Fruit fly (Drosophila melanogaster) whole organism, embryonic: ENCODE measurements around the gene CG11674.
A peak's percentile ranks its signal among the peaks of the same experiment; 100 is the strongest.

Source experiments
- CG10431 ChIP-seq: fragments of 200-800 bp; sonication (Bioruptor generic); optimal IDR thresholded peaks from 3 replicates; lab custom pipeline; 2018; ENCODE audit warnings: missing biosample characterization, mild to moderate bottlenecking, missing genetic modification characterization
- CG11093 ChIP-seq: fragments of 200-800 bp; sonication (Bioruptor generic); IDR thresholded peaks from 3 replicates; pipeline ENCODE4 v1.3.6; 2022; ENCODE audit warnings: missing biosample characterization, missing genetic modification characterization
- CG11504 ChIP-seq: fragments of 200-800 bp; sonication (Bioruptor generic); optimal IDR thresholded peaks from 3 replicates; lab custom pipeline; 2019; ENCODE audit warnings: missing biosample characterization, mild to moderate bottlenecking, missing genetic modification characterization, moderate library complexity
- CG12219 ChIP-seq: fragments of 200-800 bp; sonication (Bioruptor generic); optimal IDR thresholded peaks from 3 replicates; lab custom pipeline; 2018; ENCODE audit warnings: missing biosample characterization, mild to moderate bottlenecking, missing genetic modification characterization
- CG1233 ChIP-seq: fragments of 200-800 bp; sonication (Bioruptor generic); optimal IDR thresholded peaks from 4 replicates; lab custom pipeline; 2018; ENCODE audit warnings: missing biosample characterization, mild to moderate bottlenecking, missing genetic modification characterization
- CG16815 ChIP-seq: fragments of 200-800 bp; sonication (Bioruptor generic); optimal IDR thresholded peaks from 3 replicates; lab custom pipeline; 2017; ENCODE audit warnings: missing biosample characterization, mild to moderate bottlenecking, missing genetic modification characterization
- CG16863 ChIP-seq: fragments of 200-800 bp; sonication (Bioruptor generic); optimal IDR thresholded peaks from 3 replicates; lab custom pipeline; 2016; ENCODE audit warnings: missing biosample characterization, missing genetic modification characterization
- CG17385 ChIP-seq: fragments of 200-800 bp; sonication (Bioruptor generic); optimal IDR thresholded peaks from 3 replicates; lab custom pipeline; 2018; ENCODE audit warnings: missing biosample characterization, mild to moderate bottlenecking, missing genetic modification characterization
- CG17829 ChIP-seq: fragments of 200-800 bp; optimal IDR thresholded peaks from 2 replicates; lab custom pipeline; 2019; ENCODE audit warnings: missing biosample characterization, mild to moderate bottlenecking, missing genetic modification characterization, moderate library complexity
- CG2116 ChIP-seq: fragments of 200-800 bp; sonication (Bioruptor generic); optimal IDR thresholded peaks from 3 replicates; lab custom pipeline; 2018; ENCODE audit warnings: missing biosample characterization, mild to moderate bottlenecking, missing genetic modification characterization
- CG2202 ChIP-seq: fragments of 200-800 bp; sonication (Bioruptor generic); optimal IDR thresholded peaks from 2 replicates; lab custom pipeline; 2018; ENCODE audit warnings: missing biosample characterization, mild to moderate bottlenecking, missing genetic modification characterization
- CG2875 ChIP-seq: fragments of 200-800 bp; sonication (Bioruptor generic); optimal IDR thresholded peaks from 2 replicates; lab custom pipeline; 2017; ENCODE audit warnings: missing biosample characterization, mild to moderate bottlenecking, missing genetic modification characterization, missing genetic modification reagents
- CG31441 ChIP-seq: fragments of 200-800 bp; sonication (Bioruptor generic); IDR thresholded peaks from 2 replicates; pipeline ENCODE4 v1.3.6; 2022; ENCODE audit warnings: missing biosample characterization, missing genetic modification characterization
- CG34376 ChIP-seq: fragments of 200-800 bp; sonication (Bioruptor generic); optimal IDR thresholded peaks from 2 replicates; lab custom pipeline; 2018; ENCODE audit warnings: missing biosample characterization, mild to moderate bottlenecking, missing genetic modification characterization
- CG3847 ChIP-seq: fragments of 200-800 bp; sonication (Bioruptor generic); IDR thresholded peaks from 2 replicates; pipeline ENCODE4 v1.3.6; 2022; ENCODE audit warnings: missing biosample characterization, missing genetic modification characterization
- CG4707 ChIP-seq: fragments of 200-800 bp; sonication (Bioruptor generic); optimal IDR thresholded peaks from 2 replicates; lab custom pipeline; 2018; ENCODE audit warnings: missing biosample characterization, mild to moderate bottlenecking, missing genetic modification characterization, moderate library complexity
- CG6854 ChIP-seq: fragments of 200-800 bp; sonication (Bioruptor generic); optimal IDR thresholded peaks from 3 replicates; lab custom pipeline; 2017; ENCODE audit warnings: missing biosample characterization, mild to moderate bottlenecking, missing genetic modification characterization
- CG7271 ChIP-seq: fragments of 200-800 bp; sonication (Bioruptor generic); optimal IDR thresholded peaks from 2 replicates; lab custom pipeline; 2018; ENCODE audit warnings: missing biosample characterization, mild to moderate bottlenecking, missing genetic modification characterization, moderate library complexity
- CG9437 ChIP-seq: fragments of 200-800 bp; sonication (Bioruptor generic); optimal IDR thresholded peaks from 2 replicates; lab custom pipeline; 2018; ENCODE audit warnings: missing biosample characterization, mild to moderate bottlenecking, missing genetic modification characterization
- CG9932 ChIP-seq: fragments of 200-800 bp; sonication (Bioruptor generic); IDR thresholded peaks from 2 replicates; pipeline ENCODE4 v1.3.6; 2022; ENCODE audit warnings: missing biosample characterization, missing genetic modification characterization
- Dbx ChIP-seq: fragments of 200-800 bp; sonication (Bioruptor generic); IDR thresholded peaks from 3 replicates; pipeline ENCODE4 v1.3.6; 2022; ENCODE audit warnings: missing biosample characterization, missing genetic modification characterization
- Dfd ChIP-seq, 2 experiments: fragments of >200 bp; optimal IDR thresholded peaks; 2 replicates each; lab custom pipeline; 2017; ENCODE audit warnings: missing biosample characterization in 2 of 2, missing genetic modification characterization in 2 of 2
- Dll ChIP-seq: fragments of 200-800 bp; sonication (Bioruptor generic); IDR thresholded peaks from 4 replicates; pipeline ENCODE4 v1.3.6; 2022; ENCODE audit warnings: missing biosample characterization, missing genetic modification characterization; ENCODE audit not compliant: partially characterized antibody
- Ets97D ChIP-seq: fragments of 200-800 bp; sonication (Bioruptor generic); optimal IDR thresholded peaks from 3 replicates; lab custom pipeline; 2016; ENCODE audit warnings: missing biosample characterization, missing genetic modification characterization
- Hey ChIP-seq: fragments of 200-800 bp; sonication (Bioruptor generic); optimal IDR thresholded peaks from 3 replicates; lab custom pipeline; 2018; ENCODE audit warnings: missing biosample characterization, mild to moderate bottlenecking, missing genetic modification characterization
- Med ChIP-seq: fragments of 200-800 bp; sonication (Bioruptor generic); peaks from one replicate; lab custom pipeline; 2016; ENCODE audit warnings: missing biosample characterization, missing genetic modification characterization, mild to moderate bottlenecking, inconsistent platforms, moderate library complexity
- NFAT ChIP-seq: fragments of 200-800 bp; sonication (Bioruptor generic); IDR thresholded peaks from 2 replicates; pipeline ENCODE4 v1.3.6; 2022; ENCODE audit warnings: missing biosample characterization, missing genetic modification characterization
- PHDP ChIP-seq: fragments of 200-800 bp; sonication (Bioruptor generic); optimal IDR thresholded peaks from 3 replicates; lab custom pipeline; 2018; ENCODE audit warnings: missing biosample characterization, mild to moderate bottlenecking, missing genetic modification characterization, moderate library complexity
- Side ChIP-seq: fragments of 200-800 bp; sonication (Bioruptor generic); optimal IDR thresholded peaks from 2 replicates; lab custom pipeline; 2016; ENCODE audit warnings: missing biosample characterization, missing genetic modification characterization
- ab ChIP-seq: fragments of 200-800 bp; sonication (Bioruptor generic); optimal IDR thresholded peaks from 2 replicates; lab custom pipeline; 2016; ENCODE audit warnings: missing biosample characterization, missing genetic modification characterization
- ac ChIP-seq: fragments of 200-800 bp; sonication (Bioruptor generic); optimal IDR thresholded peaks from 3 replicates; lab custom pipeline; 2017; ENCODE audit warnings: missing biosample characterization, mild to moderate bottlenecking, missing genetic modification characterization
- bbx ChIP-seq: fragments of 200-800 bp; sonication (Bioruptor generic); IDR thresholded peaks from 2 replicates; pipeline ENCODE4 v1.3.6; 2022; ENCODE audit warnings: missing biosample characterization, missing genetic modification characterization; ENCODE audit not compliant: partially characterized antibody
- chinmo ChIP-seq: fragments of 200-800 bp; sonication (Bioruptor generic); IDR thresholded peaks from 4 replicates; pipeline ENCODE4 v1.3.6; 2022; ENCODE audit warnings: missing biosample characterization, missing genetic modification characterization; ENCODE audit not compliant: partially characterized antibody
- ci ChIP-seq: fragments of 200-800 bp; sonication (Bioruptor generic); IDR thresholded peaks from 3 replicates; pipeline ENCODE4 v1.3.6; 2022; ENCODE audit warnings: missing biosample characterization, missing genetic modification characterization
- danr ChIP-seq: fragments of 200-800 bp; sonication (Bioruptor generic); IDR thresholded peaks from 2 replicates; pipeline ENCODE4 v1.3.6; 2022; ENCODE audit warnings: missing biosample characterization, missing genetic modification characterization
- dysf ChIP-seq: fragments of 200-800 bp; sonication (Bioruptor generic); IDR thresholded peaks from 3 replicates; pipeline ENCODE4 v1.3.6; 2022; ENCODE audit warnings: missing biosample characterization, missing genetic modification characterization
- gcm ChIP-seq: fragments of 200-800 bp; sonication (Bioruptor generic); optimal IDR thresholded peaks from 2 replicates; lab custom pipeline; 2019; ENCODE audit warnings: missing biosample characterization, mild to moderate bottlenecking, missing genetic modification characterization, moderate library complexity
- grn ChIP-seq: fragments of 200-800 bp; sonication (Bioruptor generic); optimal IDR thresholded peaks from 3 replicates; lab custom pipeline; 2017; ENCODE audit warnings: missing biosample characterization, missing genetic modification characterization
- nau ChIP-seq: fragments of 200-800 bp; sonication (Bioruptor generic); optimal IDR thresholded peaks from 3 replicates; lab custom pipeline; 2017; ENCODE audit warnings: missing biosample characterization, mild to moderate bottlenecking, missing genetic modification characterization, missing genetic modification reagents
- pzg ChIP-seq: fragments of 200-800 bp; sonication (Bioruptor generic); optimal IDR thresholded peaks from 3 replicates; lab custom pipeline; 2018; ENCODE audit warnings: missing biosample characterization, mild to moderate bottlenecking, missing genetic modification characterization, moderate library complexity
- sens ChIP-seq: fragments of 200-800 bp; sonication (Bioruptor generic); peaks from one replicate; lab custom pipeline; 2016; ENCODE audit warnings: missing biosample characterization, missing genetic modification characterization
- sob ChIP-seq: fragments of 200-800 bp; sonication (Bioruptor generic); IDR thresholded peaks from 2 replicates; pipeline ENCODE4 v1.3.6; 2022; ENCODE audit warnings: missing biosample characterization, missing genetic modification characterization
- unpg ChIP-seq: fragments of 200-800 bp; sonication (Bioruptor generic); optimal IDR thresholded peaks from 3 replicates; lab custom pipeline; 2018; ENCODE audit warnings: missing biosample characterization, mild to moderate bottlenecking, missing genetic modification characterization, moderate library complexity
- wdn ChIP-seq: fragments of 200-800 bp; sonication (Bioruptor generic); IDR thresholded peaks from 2 replicates; pipeline ENCODE4 v1.3.6; 2022; ENCODE audit warnings: missing biosample characterization, missing genetic modification characterization
- wek ChIP-seq: fragments of 200-800 bp; sonication (Bioruptor generic); optimal IDR thresholded peaks from 3 replicates; lab custom pipeline; 2018; ENCODE audit warnings: missing biosample characterization, mild to moderate bottlenecking, missing genetic modification characterization, moderate library complexity

The CG11674 gene

DNA sequence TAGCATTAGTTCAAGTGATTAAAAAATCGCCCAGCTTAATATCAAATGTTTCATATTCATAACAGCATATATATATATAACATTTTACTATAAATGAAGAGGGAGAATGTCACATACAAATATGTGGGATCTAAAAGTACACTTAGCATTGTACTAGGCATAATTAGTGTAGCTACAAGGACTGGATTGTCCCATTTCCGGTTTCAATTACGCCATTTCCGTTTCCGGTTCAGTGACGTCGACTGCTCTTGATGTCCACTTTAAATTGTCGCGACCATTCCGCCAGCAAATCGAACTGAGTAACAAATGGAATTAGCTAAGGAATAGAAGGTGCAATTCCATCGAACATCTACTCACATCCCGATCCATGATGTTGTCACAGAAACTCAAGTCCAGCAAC is 8.8 kb upstream of the CG11674 start:
- TF ChIP-seq ab (GFP tag; lab: Kevin White, UChicago), result no peak
- no peak for TF ChIP-seq PHDP (tag; lab: Kevin White, UChicago)
- TF ChIP-seq CG17829, result no peak
- peak; percentile 11 for TF ChIP-seq CG2116
- peak; percentile 35 for TF ChIP-seq unpg (GFP tag; lab: Kevin White, UChicago)
- TF ChIP-seq grn, result no peak
- TF ChIP-seq wdn (GFP tag; lab: Robert Waterston, UW), result no peak
- TF ChIP-seq CG31441 (GFP tag; lab: Robert Waterston, UW), result 0 out of 2 replicates have a peak, but pooled peaks have one; percentile 18
- no peak for TF ChIP-seq CG3847
- no peak for TF ChIP-seq CG16863 (GFP tag; lab: Kevin White, UChicago)
- no peak for TF ChIP-seq Dfd (GFP tag; optimal IDR thresholded peaks at IDR 0.05; lab: Kevin White, UChicago)
- no peak for TF ChIP-seq chinmo (GFP tag; lab: Robert Waterston, UW)
- TF ChIP-seq CG34376 (GFP tag; lab: Kevin White, UChicago), result peak; percentile 11
- TF ChIP-seq sens, result peak; percentile 3
- no peak for TF ChIP-seq NFAT (GFP tag; lab: Robert Waterston, UW)
- TF ChIP-seq gcm (GFP tag; lab: Kevin White, UChicago), result peak; percentile 58
- TF ChIP-seq CG11504 (tag; lab: Kevin White, UChicago), result no peak
- no peak for TF ChIP-seq sob (GFP tag; lab: Robert Waterston, UW)
- peak; percentile 82 for TF ChIP-seq Ets97D (GFP tag; lab: Kevin White, UChicago)
- TF ChIP-seq wek, result peak; percentile 74
- TF ChIP-seq dysf (GFP tag; lab: Robert Waterston, UW), result no peak
- peak; percentile 49 for TF ChIP-seq CG10431 (GFP tag; lab: Kevin White, UChicago)
- no peak for TF ChIP-seq CG6854 (GFP tag; lab: Kevin White, UChicago)
- TF ChIP-seq Hey, result no peak
- TF ChIP-seq Dll (GFP tag; lab: Robert Waterston, UW), result no peak
- no peak for TF ChIP-seq Dbx
- TF ChIP-seq Med (GFP tag; lab: Kevin White, UChicago), result peak; percentile 53
- no peak for TF ChIP-seq CG11093 (GFP tag; lab: Robert Waterston, UW)
- peak; percentile 72 for TF ChIP-seq CG7271 (tag; lab: Kevin White, UChicago)
- no peak for TF ChIP-seq CG9932 (GFP tag; lab: Robert Waterston, UW)
- peak; percentile 25 for TF ChIP-seq CG12219 (GFP tag; lab: Kevin White, UChicago)
- TF ChIP-seq CG2875 (GFP tag; lab: Kevin White, UChicago), result peak; percentile 14
- TF ChIP-seq CG1233 (GFP tag; lab: Kevin White, UChicago), result peak; percentile 12
- peak; percentile 54; the same call in 2 of the 3 replicates for TF ChIP-seq ci (GFP tag; lab: Robert Waterston, UW)
- no peak for TF ChIP-seq Side (GFP tag; lab: Kevin White, UChicago)
- no peak for TF ChIP-seq nau (GFP tag; lab: Kevin White, UChicago)
- no peak for TF ChIP-seq danr (GFP tag; lab: Robert Waterston, UW)
- peak; percentile 20 for TF ChIP-seq CG4707
- TF ChIP-seq bbx (GFP tag; lab: Robert Waterston, UW), result no peak
- peak; percentile 30 for TF ChIP-seq CG9437
- TF ChIP-seq CG2202 (tag; lab: Kevin White, UChicago), result peak; percentile 22
- peak; percentile 41 for TF ChIP-seq CG17385 (GFP tag; lab: Kevin White, UChicago)
- no peak for TF ChIP-seq pzg (GFP tag; lab: Kevin White, UChicago)
- peak; percentile 7 for TF ChIP-seq ac (GFP tag; lab: Kevin White, UChicago)
- TF ChIP-seq CG16815 (GFP tag; lab: Kevin White, UChicago), result no peak
